Worm (Caenorhabditis elegans) whole organism, midembryonic: ENCODE data around the gene nhr-164.

Experiments
- T22C8.4 ChIP-seq: fragments of 200-800 bp; sonication (Bioruptor generic); IDR thresholded peaks from 2 replicates; pipeline ENCODE4 v1.3.6; 2022; ENCODE audit warnings: missing genetic modification characterization, missing compliant biosample characterization
- cog-1 ChIP-seq: sonication (generic microtip); optimal IDR thresholded peaks from 2 replicates; lab custom pipeline; 2016; ENCODE audit warnings: missing genetic modification characterization, missing compliant biosample characterization
- flt-1 ChIP-seq: fragments of 200-800 bp; sonication (Bioruptor generic); IDR thresholded peaks from 2 replicates; pipeline ENCODE4 v1.3.6; 2022; ENCODE audit warnings: missing genetic modification characterization, missing compliant biosample characterization

- TF ChIP-seq flt-1 (GFP tag; lab: Robert Waterston, UW) (no peak), T22C8.4 (no peak), cog-1 (tag; lab: Kevin White, UChicago) (no peak)
These were observed 5.7 kb upstream of the nhr-164 start, which contains the start of gene chil-12 for ce11 chrV:15241259-15241658.
